Worm (Caenorhabditis elegans) whole organism, L2 larva: ENCODE results near the gene F21C10.6.
A peak's percentile ranks its signal among the peaks of the same experiment; 100 is the strongest.

Source experiments
- F13H6.1 ChIP-seq: sonication (generic microtip); optimal IDR thresholded peaks from 2 replicates; lab custom pipeline; 2016; ENCODE audit warnings: missing genetic modification characterization, missing compliant biosample characterization
- R02D3.7 ChIP-seq: fragments of 150-350 bp; optimal IDR thresholded peaks from 2 replicates; lab custom pipeline; 2014; ENCODE audit warnings: missing biosample characterization, missing genetic modification characterization
- alr-1 ChIP-seq: fragments of 150-350 bp; optimal IDR thresholded peaks from 2 replicates; lab custom pipeline; 2014; ENCODE audit warnings: missing biosample characterization, missing genetic modification characterization
- aly-2 ChIP-seq: fragments of 150-350 bp; optimal IDR thresholded peaks from 2 replicates; lab custom pipeline; 2014; ENCODE audit warnings: missing biosample characterization, missing genetic modification characterization
- blmp-1 ChIP-seq: sonication (generic microtip); optimal IDR thresholded peaks from 2 replicates; lab custom pipeline; 2017; ENCODE audit warnings: missing genetic modification characterization, mild to moderate bottlenecking, missing compliant biosample characterization, antibody characterized with exemption, moderate library complexity; ENCODE audit not compliant: insufficient read depth
- ceh-16 ChIP-seq: fragments of 150-350 bp; optimal IDR thresholded peaks from 2 replicates; lab custom pipeline; 2014; ENCODE audit warnings: missing biosample characterization, missing genetic modification characterization
- crh-2 ChIP-seq: sonication (generic microtip); optimal IDR thresholded peaks from 2 replicates; lab custom pipeline; 2017; ENCODE audit warnings: missing biosample characterization, missing genetic modification characterization
- dmd-4 ChIP-seq: sonication (generic microtip); optimal IDR thresholded peaks from 2 replicates; lab custom pipeline; 2017; ENCODE audit warnings: missing biosample characterization, missing genetic modification characterization
- egl-27 ChIP-seq: sonication (generic microtip); optimal IDR thresholded peaks from 3 replicates; lab custom pipeline; 2017; ENCODE audit warnings: missing biosample characterization, missing genetic modification reagents, missing genetic modification characterization
- elt-1 ChIP-seq: fragments of 150-350 bp; optimal IDR thresholded peaks from 2 replicates; lab custom pipeline; 2014; ENCODE audit warnings: missing biosample characterization, missing genetic modification characterization
- fos-1 ChIP-seq: fragments of 150-350 bp; optimal IDR thresholded peaks from 2 replicates; lab custom pipeline; 2014; ENCODE audit warnings: missing biosample characterization, missing genetic modification characterization
- gmeb-1 ChIP-seq: fragments of 150-350 bp; optimal IDR thresholded peaks from 2 replicates; lab custom pipeline; 2014; ENCODE audit warnings: missing biosample characterization, missing genetic modification characterization
- lin-11 ChIP-seq: fragments of 150-350 bp; sonication (generic microtip); optimal IDR thresholded peaks from 2 replicates; lab custom pipeline; 2014; ENCODE audit warnings: missing biosample characterization, missing genetic modification characterization, inconsistent platforms, mixed read lengths
- lin-13 ChIP-seq: fragments of 150-350 bp; optimal IDR thresholded peaks from 2 replicates; lab custom pipeline; 2014; ENCODE audit warnings: missing biosample characterization, missing genetic modification reagents, missing genetic modification characterization
- lsy-2 ChIP-seq, 2 experiments: fragments of 150-350 bp in 1 of 2; sonication (generic microtip) in 1 of 2; optimal IDR thresholded peaks; 2 replicates each; lab custom pipeline; 2014 to 2017; ENCODE audit warnings: missing biosample characterization in 2 of 2, missing genetic modification characterization in 2 of 2
- mab-5 ChIP-seq: fragments of 150-350 bp; optimal IDR thresholded peaks from 2 replicates; lab custom pipeline; 2014; ENCODE audit warnings: missing biosample characterization, missing genetic modification characterization
- mdl-1 ChIP-seq, 2 experiments: fragments of 150-350 bp in 1 of 2; sonication (generic microtip) in 1 of 2; optimal IDR thresholded peaks; 2 replicates each; lab custom pipeline; 2017; ENCODE audit warnings: missing biosample characterization in 2 of 2, missing genetic modification characterization in 2 of 2
- nhr-11 ChIP-seq: fragments of 150-350 bp; optimal IDR thresholded peaks from 2 replicates; lab custom pipeline; 2014; ENCODE audit warnings: missing biosample characterization, missing genetic modification characterization
- nhr-12 ChIP-seq: fragments of 150-350 bp; optimal IDR thresholded peaks from 2 replicates; lab custom pipeline; 2014; ENCODE audit warnings: missing biosample characterization, missing genetic modification characterization
- nhr-129 ChIP-seq: fragments of 150-350 bp; optimal IDR thresholded peaks from 2 replicates; lab custom pipeline; 2014; ENCODE audit warnings: missing biosample characterization, missing genetic modification characterization
- nhr-21 ChIP-seq: fragments of 150-350 bp; optimal IDR thresholded peaks from 2 replicates; lab custom pipeline; 2014; ENCODE audit warnings: missing biosample characterization, missing genetic modification characterization
- nhr-237 ChIP-seq: fragments of 150-350 bp; optimal IDR thresholded peaks from 2 replicates; lab custom pipeline; 2014; ENCODE audit warnings: missing biosample characterization, missing genetic modification characterization
- nhr-25 ChIP-seq: fragments of 150-350 bp; sonication (generic microtip); optimal IDR thresholded peaks from 3 replicates; lab custom pipeline; 2014; ENCODE audit warnings: missing biosample characterization, missing genetic modification characterization
- peb-1 ChIP-seq: fragments of 150-350 bp; optimal IDR thresholded peaks from 2 replicates; lab custom pipeline; 2014; ENCODE audit warnings: missing biosample characterization, missing genetic modification characterization
- sem-4 ChIP-seq: fragments of 150-350 bp; optimal IDR thresholded peaks from 2 replicates; lab custom pipeline; 2014; ENCODE audit warnings: missing biosample characterization, missing genetic modification reagents, missing genetic modification characterization
- skn-1 ChIP-seq: sonication (generic microtip); optimal IDR thresholded peaks from 2 replicates; lab custom pipeline; 2017; ENCODE audit warnings: missing biosample characterization, missing genetic modification characterization
- sma-3 ChIP-seq: sonication (generic microtip); optimal IDR thresholded peaks from 2 replicates; lab custom pipeline; 2016; ENCODE audit warnings: missing genetic modification reagents, missing genetic modification characterization, missing compliant biosample characterization
- sma-9 ChIP-seq, 2 experiments: fragments of 150-350 bp in 1 of 2; sonication (generic microtip) in 1 of 2; optimal IDR thresholded peaks; 2 replicates each; lab custom pipeline; 2014 to 2016; ENCODE audit warnings: missing genetic modification characterization in 2 of 2, mild to moderate bottlenecking in 1 of 2, missing biosample characterization in 1 of 2, missing compliant biosample characterization in 1 of 2, missing genetic modification reagents in 1 of 2, moderate library complexity in 1 of 2
- zag-1 ChIP-seq: fragments of 150-350 bp; optimal IDR thresholded peaks from 2 replicates; lab custom pipeline; 2014; ENCODE audit warnings: missing biosample characterization, missing genetic modification characterization
- ztf-1 ChIP-seq: fragments of 200-800 bp; sonication (Bioruptor generic); conservative IDR thresholded peaks from 2 replicates; pipeline ENCODE4 v1.3.6; 2022; ENCODE audit warnings: missing genetic modification characterization, missing compliant biosample characterization

The F21C10.6 gene

ce11 chrV:9076273-9076672 is 48.0 kb upstream of the F21C10.6 start, which contains the start of gene T27E4.7:
Gene T27E4.7 (minus strand): TSS chrV:9076322.
- TF ChIP-seq alr-1 (tag; lab: Kevin White, UChicago) (no peak), lin-13 (GFP tag; lab: Kevin White, UChicago) (no peak), peb-1 (tag; lab: Kevin White, UChicago) (no peak), nhr-25 (tag; lab: Kevin White, UChicago) (no peak), nhr-21 (tag; lab: Kevin White, UChicago) (no peak), sem-4 (no peak), elt-1 (no peak), aly-2 (no peak), fos-1 (tag; lab: Kevin White, UChicago) (no peak), nhr-237 (tag; lab: Kevin White, UChicago) (no peak), lin-11 (no peak)

- TF ChIP-seq nhr-25 (tag; lab: Kevin White, UChicago) (peak; percentile 6), nhr-11 (tag; lab: Kevin White, UChicago) (no peak)
Observed at ce11 chrV:9078067-9078581, 46.2 kb upstream of the F21C10.6 start.

ce11 chrV:9078815-9079525 is 45.3 kb upstream of the F21C10.6 start:
- TF ChIP-seq mdl-1 (tag; optimal IDR thresholded peaks at IDR 0.05; lab: Kevin White, UChicago) = peak in 1 of 2 experiments; percentile 10
- peak; percentile 48 for TF ChIP-seq sma-9 (GFP tag; optimal IDR thresholded peaks at IDR 0.05; lab: Kevin White, UChicago)
- TF ChIP-seq sma-9 (tag; optimal IDR thresholded peaks at IDR 0.05; lab: Kevin White, UChicago) = no peak
- no peak for TF ChIP-seq mab-5 (tag; lab: Kevin White, UChicago)
- TF ChIP-seq aly-2 = no peak
- TF ChIP-seq sma-3 (GFP tag; lab: Kevin White, UChicago) = no peak
- peak; percentile 3 for TF ChIP-seq egl-27 (tag; lab: Kevin White, UChicago)
- TF ChIP-seq blmp-1 = peak; percentile 69
- peak; percentile 64 for TF ChIP-seq nhr-129
- TF ChIP-seq nhr-21 (tag; lab: Kevin White, UChicago) = peak; percentile 5
- TF ChIP-seq gmeb-1 (tag; lab: Kevin White, UChicago) = peak; percentile 18
- peak; percentile 42 for TF ChIP-seq skn-1 (tag; lab: Kevin White, UChicago)
- no peak for TF ChIP-seq R02D3.7 (tag; lab: Kevin White, UChicago)
- TF ChIP-seq crh-2 (tag; lab: Kevin White, UChicago) = peak; percentile 9
- peak; percentile 12 for TF ChIP-seq nhr-25 (tag; lab: Kevin White, UChicago)
- peak; percentile 83 for TF ChIP-seq fos-1 (tag; lab: Kevin White, UChicago)
- peak; percentile 57 for TF ChIP-seq F13H6.1 (tag; lab: Kevin White, UChicago)

- peak; percentile 72 for TF ChIP-seq fos-1 (tag; lab: Kevin White, UChicago)
- TF ChIP-seq nhr-129 = peak; percentile 53
- TF ChIP-seq F13H6.1 (tag; lab: Kevin White, UChicago) = peak; percentile 79
- peak; percentile 88 for TF ChIP-seq sma-9 (GFP tag; optimal IDR thresholded peaks at IDR 0.05; lab: Kevin White, UChicago)
- TF ChIP-seq sma-9 (tag; optimal IDR thresholded peaks at IDR 0.05; lab: Kevin White, UChicago) = no peak
- no peak for TF ChIP-seq lin-11
- no peak for TF ChIP-seq aly-2
- TF ChIP-seq gmeb-1 (tag; lab: Kevin White, UChicago) = peak; percentile 39
- peak; percentile 51 for TF ChIP-seq crh-2 (tag; lab: Kevin White, UChicago)
- peak in 1 of 2 experiments; percentile 51 for TF ChIP-seq mdl-1 (tag; optimal IDR thresholded peaks at IDR 0.05; lab: Kevin White, UChicago)
Observed at ce11 chrV:9079965-9080432, 44.3 kb upstream of the F21C10.6 start.

- TF ChIP-seq crh-2 (tag; lab: Kevin White, UChicago) (peak; percentile 21), ceh-16 (tag; lab: Kevin White, UChicago) (no peak), fos-1 (tag; lab: Kevin White, UChicago) (peak; percentile 61), F13H6.1 (tag; lab: Kevin White, UChicago) (peak; percentile 22)
Observed at ce11 chrV:9081410-9081809, 42.9 kb upstream of the F21C10.6 start.

ce11 chrV:9082350-9082749 is 41.9 kb upstream of the F21C10.6 start:
- TF ChIP-seq dmd-4 (tag; lab: Kevin White, UChicago) (no peak), aly-2 (no peak), lsy-2 (tag; optimal IDR thresholded peaks at IDR 0.05; lab: Kevin White, UChicago) (no peak), crh-2 (tag; lab: Kevin White, UChicago) (no peak), sem-4 (no peak), sma-3 (GFP tag; lab: Kevin White, UChicago) (no peak), skn-1 (tag; lab: Kevin White, UChicago) (no peak), nhr-12 (no peak), zag-1 (tag; lab: Kevin White, UChicago) (no peak), ceh-16 (tag; lab: Kevin White, UChicago) (no peak), ztf-1 (GFP tag; lab: Robert Waterston, UW) (no peak)
